Worm (Caenorhabditis elegans) whole organism, late embryonic: ENCODE data around the gene Y49E10.10.

Experiments
- C38D4.7 ChIP-seq: fragments of 200-800 bp; sonication (Bioruptor generic); optimal IDR thresholded peaks from 2 replicates; lab custom pipeline; 2018; ENCODE audit warnings: mild to moderate bottlenecking, missing genetic modification characterization, moderate library complexity, missing compliant biosample characterization
- F13H6.1 ChIP-seq: sonication (generic microtip); optimal IDR thresholded peaks from 2 replicates; lab custom pipeline; 2016; ENCODE audit warnings: missing genetic modification characterization, missing compliant biosample characterization
- ama-1 ChIP-seq: fragments of 150-350 bp; optimal IDR thresholded peaks from 2 replicates; lab custom pipeline; 2014
- ceh-24 ChIP-seq: sonication (generic microtip); optimal IDR thresholded peaks from 2 replicates; lab custom pipeline; 2016; ENCODE audit warnings: mild to moderate bottlenecking, missing genetic modification characterization, missing compliant biosample characterization
- ceh-34 ChIP-seq: sonication (generic microtip); optimal IDR thresholded peaks from 2 replicates; lab custom pipeline; 2016; ENCODE audit warnings: mild to moderate bottlenecking, missing genetic modification characterization, missing compliant biosample characterization
- dmd-4 ChIP-seq: sonication (generic microtip); optimal IDR thresholded peaks from 2 replicates; lab custom pipeline; 2016; ENCODE audit warnings: borderline replicate concordance, missing genetic modification characterization, missing compliant biosample characterization
- nhr-11 ChIP-seq: fragments of 150-350 bp; optimal IDR thresholded peaks from 2 replicates; lab custom pipeline; 2014; ENCODE audit warnings: missing biosample characterization, missing genetic modification characterization
- sox-2 ChIP-seq: fragments of 200-800 bp; sonication (Bioruptor generic); IDR thresholded peaks from 2 replicates; pipeline ENCODE4 v1.3.6; 2022; ENCODE audit warnings: missing genetic modification reagents, missing genetic modification characterization, missing compliant biosample characterization
- ztf-16 ChIP-seq: sonication (generic microtip); optimal IDR thresholded peaks from 2 replicates; lab custom pipeline; 2017; ENCODE audit warnings: missing genetic modification characterization, missing compliant biosample characterization

DNA sequence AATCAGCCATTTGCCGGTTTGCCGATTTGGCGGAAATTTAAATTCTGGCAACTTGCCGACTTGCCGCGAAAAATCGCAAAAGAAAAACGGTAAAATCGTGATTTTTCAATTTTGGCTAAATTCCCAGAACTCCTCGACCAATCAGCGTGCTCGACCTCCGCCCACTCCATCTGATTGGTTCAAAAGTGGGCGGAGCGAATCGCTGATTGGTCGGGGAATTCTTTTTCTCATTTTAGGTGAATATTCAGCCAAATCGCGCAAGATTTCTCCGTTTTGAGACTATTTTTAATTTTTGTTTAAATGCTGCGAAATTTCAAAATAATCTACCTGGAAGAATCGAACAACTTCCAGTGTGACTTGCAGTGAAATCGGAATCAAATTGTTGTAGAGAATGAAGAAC, 19.3 kb downstream of the Y49E10.10 start:
- no peak for TF ChIP-seq ceh-24 (tag; lab: Kevin White, UChicago)
- TF ChIP-seq nhr-11 (tag; lab: Kevin White, UChicago), result no peak
- TF ChIP-seq ceh-34 (tag; lab: Kevin White, UChicago), result no peak
- no peak for TF ChIP-seq sox-2 (GFP tag; lab: Robert Waterston, UW)
- no peak for TF ChIP-seq ztf-16 (tag; lab: Kevin White, UChicago)
- TF ChIP-seq ama-1 (lab: Kevin White, UChicago), result no peak
- no peak for TF ChIP-seq C38D4.7 (GFP tag; lab: Kevin White, UChicago)
- TF ChIP-seq F13H6.1 (tag; lab: Kevin White, UChicago), result no peak
- no peak for TF ChIP-seq dmd-4 (tag; lab: Kevin White, UChicago)
